Worm (Caenorhabditis elegans) whole organism, L4/young adult: ENCODE data around the gene klp-11.

ENCODE experiments used
- W03F9.2 ChIP-seq: fragments of 150-350 bp; optimal IDR thresholded peaks from 2 replicates; lab custom pipeline; 2014; ENCODE audit warnings: missing biosample characterization, missing genetic modification characterization
- dao-5 ChIP-seq: sonication (generic microtip); optimal IDR thresholded peaks from 2 replicates; lab custom pipeline; 2016; ENCODE audit warnings: missing genotype, missing genetic modification characterization, moderate library complexity, missing compliant biosample characterization
- him-1 ChIP-seq: sonication (generic microtip); optimal IDR thresholded peaks from 2 replicates; lab custom pipeline; 2016; ENCODE audit warnings: missing genotype, missing genetic modification reagents, missing genetic modification characterization, missing compliant biosample characterization

DNA sequence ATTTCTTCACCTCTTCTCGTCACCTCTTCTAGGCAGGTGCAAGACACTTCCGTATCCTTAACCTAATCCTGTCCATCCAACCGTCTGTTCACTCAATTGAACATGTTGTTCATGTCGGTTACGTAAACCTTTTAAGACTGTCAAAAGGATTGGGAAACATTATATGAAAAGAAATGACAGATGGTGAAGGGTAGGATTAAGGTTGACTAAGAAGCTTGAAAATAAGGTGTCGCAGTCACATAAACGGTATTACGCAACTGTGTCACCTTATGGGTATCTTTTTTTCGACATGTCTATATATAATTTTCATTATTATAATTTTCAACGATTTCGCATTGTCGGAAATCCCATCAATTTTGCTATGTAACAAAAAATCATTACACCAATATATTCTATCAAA lies 39.1 kb downstream of the klp-11 start:
- TF ChIP-seq him-1 (tag; lab: Kevin White, UChicago) (no peak), dao-5 (tag; lab: Kevin White, UChicago) (no peak), W03F9.2 (tag; lab: Kevin White, UChicago) (no peak)
